Fruit fly (Drosophila melanogaster) whole organism, larva: ENCODE data around the gene CG31036.
A peak's percentile ranks its signal among the peaks of the same experiment; 100 is the strongest.

Experiments used
- noc ChIP-seq: fragments of 200-800 bp; sonication (Bioruptor generic); optimal IDR thresholded peaks from 3 replicates; lab custom pipeline; 2019; ENCODE audit warnings: missing biosample characterization, mild to moderate bottlenecking, missing genetic modification characterization, moderate library complexity

The CG31036 gene

dm6 chr3R:29907601-29908175 is at the start of gene CG31036:
Gene CG31036, plus strand, starts transcription at chr3R:29908107.
- no peak for TF ChIP-seq noc

dm6 chr3R:29858806-29859205 is 49.1 kb upstream of the CG31036 start, which contains the start of gene CG7824:
Gene CG7824, minus strand, starts transcription at chr3R:29858936.
- no peak for TF ChIP-seq noc

dm6 chr3R:29859763-29860162 is 48.1 kb upstream of the CG31036 start:
- peak; percentile 1 for TF ChIP-seq noc

- peak; percentile 68 for TF ChIP-seq noc
Measured at dm6 chr3R:29861432-29862249, 46.3 kb upstream of the CG31036 start, which contains the start of the genes CG15514 and RpS8. Gene CG15514, minus strand, starts transcription at chr3R:29861494. Gene RpS8, plus strand, starts transcription at chr3R:29861582.

dm6 chr3R:29862795-29863194 is 45.1 kb upstream of the CG31036 start:
- no peak for TF ChIP-seq noc

- TF ChIP-seq noc: peak; percentile 35
Measured at dm6 chr3R:29866706-29867105, 41.2 kb upstream of the CG31036 start.

- no peak for TF ChIP-seq noc
Measured at dm6 chr3R:29867470-29867869, 40.4 kb upstream of the CG31036 start.

dm6 chr3R:29867895-29868294 is 40.0 kb upstream of the CG31036 start:
- no peak for TF ChIP-seq noc

- TF ChIP-seq noc: peak; percentile 26
Measured at dm6 chr3R:29868676-29869349, 39.1 kb upstream of the CG31036 start, which contains the start of gene Zip99C. Gene Zip99C, minus strand, starts transcription at chr3R:29868895.

- no peak for TF ChIP-seq noc
Measured at dm6 chr3R:29869350-29869688, 38.6 kb upstream of the CG31036 start, which contains the start of gene CG34133. Gene CG34133, plus strand, starts transcription at chr3R:29869365.

- TF ChIP-seq noc: no peak
Measured at dm6 chr3R:29875830-29876229, 32.1 kb upstream of the CG31036 start.

dm6 chr3R:29876232-29876631 is 31.7 kb upstream of the CG31036 start:
- TF ChIP-seq noc: no peak

- no peak for TF ChIP-seq noc
Measured at dm6 chr3R:29876733-29877193, 31.1 kb upstream of the CG31036 start, which contains the start of gene CG31038. Gene CG31038, plus strand, starts transcription at chr3R:29877059.

dm6 chr3R:29880306-29880705 is 27.6 kb upstream of the CG31036 start:
- no peak for TF ChIP-seq noc

- TF ChIP-seq noc: no peak
Measured at dm6 chr3R:29891183-29891582, 16.7 kb upstream of the CG31036 start.

dm6 chr3R:29893030-29893429 is 14.9 kb upstream of the CG31036 start:
- no peak for TF ChIP-seq noc

- peak; percentile 67 for TF ChIP-seq noc
Measured at dm6 chr3R:29894393-29894792, 13.5 kb upstream of the CG31036 start.
